Fruit fly (Drosophila melanogaster): ENCODE results near the gene nAChRbeta2.
A peak's percentile ranks its signal among the peaks of the same experiment; 100 is the strongest.

nAChRbeta2 gene

DNA sequence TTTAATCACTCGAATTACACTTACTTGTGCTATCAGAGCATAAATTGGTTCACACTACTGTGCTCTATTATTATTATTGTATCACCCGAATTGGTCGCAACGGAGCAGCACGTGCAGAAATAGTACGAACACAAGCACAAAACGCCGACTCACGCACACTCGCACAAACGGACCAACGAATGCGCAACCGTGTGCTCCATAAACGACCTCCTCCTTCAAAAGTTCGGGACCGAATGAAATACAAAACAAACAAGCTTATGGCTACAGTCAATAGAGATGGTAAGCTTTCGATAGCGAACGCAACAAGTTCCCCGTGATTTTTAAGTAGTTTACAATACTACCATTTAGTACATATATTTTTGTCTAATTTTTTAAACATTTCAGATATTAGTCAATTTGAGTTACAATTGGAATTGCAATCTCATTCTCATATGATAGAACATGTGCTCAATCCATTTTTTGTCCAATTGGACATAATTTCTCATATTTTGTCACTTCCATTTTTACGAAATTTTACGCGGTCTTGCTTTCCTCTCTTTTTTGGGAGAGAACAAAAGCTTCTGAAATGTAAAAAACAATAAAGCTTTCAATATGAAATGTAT is 28.9 kb upstream of the nAChRbeta2 start, which contains the start of gene Cftr (continued):
- TF ChIP-seq CG2129 (GFP tag; IDR thresholded peaks at IDR 0.05; ENCODE audit: partially characterized antibody): no peak
- TF ChIP-seq Hr78 (GFP tag; optimal IDR thresholded peaks at IDR 0.05): no peak
- TF ChIP-seq Bgb (GFP tag; IDR thresholded peaks at IDR 0.05; ENCODE audit: partially characterized antibody): peak; percentile 71
- TF ChIP-seq CG12942 (GFP tag; optimal IDR thresholded peaks at IDR 0.05): no peak
- no peak for TF ChIP-seq CG30020 (tag; optimal IDR thresholded peaks at IDR 0.05)
- no peak for TF ChIP-seq Hr39 (optimal IDR thresholded peaks at IDR 0.05)
- no peak for TF ChIP-seq Spps (tag; optimal IDR thresholded peaks at IDR 0.05)
- no peak; the same call in 1 of the 2 replicates for TF ChIP-seq chm (GFP tag; IDR thresholded peaks at IDR 0.05)
- TF ChIP-seq Opbp (GFP tag; IDR thresholded peaks at IDR 0.05; ENCODE audit: partially characterized antibody): peak; percentile 60; the same call in 2 of the 3 replicates
- TF ChIP-seq pros (GFP tag; optimal IDR thresholded peaks at IDR 0.05): no peak
- TF ChIP-seq repo (GFP tag; optimal IDR thresholded peaks at IDR 0.05): peak; percentile 33
- peak; percentile 41 for TF ChIP-seq NC2β (GFP tag; optimal IDR thresholded peaks at IDR 0.05)
- peak; percentile 83 for TF ChIP-seq caup (GFP tag; optimal IDR thresholded peaks at IDR 0.05; ENCODE audit: severe bottlenecking)
- TF ChIP-seq bowl (GFP tag; IDR thresholded peaks at IDR 0.05): no peak
- no peak for TF ChIP-seq ham (GFP tag; IDR thresholded peaks at IDR 0.05)
- no peak for TF ChIP-seq ro (GFP tag; IDR thresholded peaks at IDR 0.05)
- TF ChIP-seq CG13894 (tag; optimal IDR thresholded peaks at IDR 0.05): peak; percentile 73
- TF ChIP-seq ind (GFP tag; optimal IDR thresholded peaks at IDR 0.05): no peak
- TF ChIP-seq tll (GFP tag; optimal IDR thresholded peaks at IDR 0.05): no peak
- TF ChIP-seq CG4424 (GFP tag; optimal IDR thresholded peaks at IDR 0.05): no peak
- peak; percentile 50 for TF ChIP-seq HLH4C (GFP tag; IDR thresholded peaks at IDR 0.05; ENCODE audit: partially characterized antibody)
- TF ChIP-seq aop (GFP tag; IDR thresholded peaks at IDR 0.05): no peak
- peak; percentile 48; the same call in 1 of the 2 replicates for TF ChIP-seq E2f1 (GFP tag; IDR thresholded peaks at IDR 0.05)
- TF ChIP-seq fru (optimal IDR thresholded peaks at IDR 0.05): no peak
- TF ChIP-seq kni (GFP tag; optimal IDR thresholded peaks at IDR 0.05): no peak
- TF ChIP-seq CG8290 (GFP tag; optimal IDR thresholded peaks at IDR 0.05): no peak
- peak in 1 of 2 experiments; percentile 84 for TF ChIP-seq CG8290 (tag; optimal IDR thresholded peaks at IDR 0.05)
- TF ChIP-seq CHES-1-like (GFP tag; optimal IDR thresholded peaks at IDR 0.05): peak; percentile 63
- no peak for TF ChIP-seq CG8388 (GFP tag; optimal IDR thresholded peaks at IDR 0.05)
- TF ChIP-seq fd96Cb (tag; optimal IDR thresholded peaks at IDR 0.05): no peak
- TF ChIP-seq CG9817 (tag; optimal IDR thresholded peaks at IDR 0.05): peak; percentile 0
- no peak for TF ChIP-seq CG4360 (GFP tag; IDR thresholded peaks at IDR 0.05)
- peak; percentile 40 for TF ChIP-seq CG17568 (GFP tag; optimal IDR thresholded peaks at IDR 0.05)
- TF ChIP-seq Ets97D (GFP tag; optimal IDR thresholded peaks at IDR 0.05): peak; percentile 45
- peak; percentile 20; the same call in 1 of the 3 replicates for TF ChIP-seq CG6175 (GFP tag; IDR thresholded peaks at IDR 0.05)
- peak; percentile 44; the same call in 1 of the 3 replicates for TF ChIP-seq CG34224 (GFP tag; IDR thresholded peaks at IDR 0.05; ENCODE audit: partially characterized antibody)
- TF ChIP-seq CG3995 (GFP tag; optimal IDR thresholded peaks at IDR 0.05): peak; percentile 97
- no peak for TF ChIP-seq salm (tag; optimal IDR thresholded peaks at IDR 0.05)
- no peak for TF ChIP-seq prd (optimal IDR thresholded peaks at IDR 0.05)
- no peak for TF ChIP-seq prd (GFP tag; IDR thresholded peaks at IDR 0.05)
- TF ChIP-seq gem (tag; optimal IDR thresholded peaks at IDR 0.05): no peak
- TF ChIP-seq hkb (optimal IDR thresholded peaks at IDR 0.05): no peak
- peak; percentile 65 for TF ChIP-seq hkb (GFP tag; IDR thresholded peaks at IDR 0.05)
- peak; percentile 31 for TF ChIP-seq chn (GFP tag; optimal IDR thresholded peaks at IDR 0.05)
- TF ChIP-seq CG34422 (GFP tag; IDR thresholded peaks at IDR 0.05): peak; percentile 93
- peak; percentile 61 for TF ChIP-seq CTCF (GFP tag; optimal IDR thresholded peaks at IDR 0.05)
- no peak for TF ChIP-seq phol (tag; optimal IDR thresholded peaks at IDR 0.05)
- TF ChIP-seq stc (GFP tag; IDR thresholded peaks at IDR 0.05): peak; percentile 31; the same call in 1 of the 2 replicates
- TF ChIP-seq lilli (GFP tag; optimal IDR thresholded peaks at IDR 0.05): peak; percentile 52
- TF ChIP-seq nmo (GFP tag; optimal IDR thresholded peaks at IDR 0.05): no peak
- TF ChIP-seq CG7987 (GFP tag; optimal IDR thresholded peaks at IDR 0.05): peak; percentile 80
